Worm (Caenorhabditis elegans) whole organism, L3 larva: ENCODE data around the gene srsx-16.

Experiments used
- R02D3.7 ChIP-seq: fragments of 150-350 bp; optimal IDR thresholded peaks from 2 replicates; lab custom pipeline; 2014; ENCODE audit warnings: missing biosample characterization, missing genetic modification characterization
- aly-2 ChIP-seq: fragments of 150-350 bp; optimal IDR thresholded peaks from 2 replicates; lab custom pipeline; 2014; ENCODE audit warnings: missing biosample characterization, missing genetic modification characterization
- ama-1 ChIP-seq: fragments of 150-350 bp; optimal IDR thresholded peaks from 2 replicates; lab custom pipeline; 2018
- ceh-16 ChIP-seq: sonication (generic microtip); optimal IDR thresholded peaks from 2 replicates; lab custom pipeline; 2017; ENCODE audit warnings: missing biosample characterization, missing genetic modification characterization
- ceh-28 ChIP-seq: fragments of 150-350 bp; optimal IDR thresholded peaks from 2 replicates; lab custom pipeline; 2014; ENCODE audit warnings: missing biosample characterization, missing genetic modification reagents, missing genetic modification characterization
- ceh-82 ChIP-seq: fragments of 150-350 bp; optimal IDR thresholded peaks from 2 replicates; lab custom pipeline; 2014; ENCODE audit warnings: missing biosample characterization, missing genetic modification characterization
- daf-12 ChIP-seq: fragments of 150-350 bp; optimal IDR thresholded peaks from 2 replicates; lab custom pipeline; 2014; ENCODE audit warnings: missing biosample characterization, missing genetic modification reagents, missing genetic modification characterization
- elt-1 ChIP-seq: fragments of 150-350 bp; optimal IDR thresholded peaks from 2 replicates; lab custom pipeline; 2014; ENCODE audit warnings: missing biosample characterization, missing genetic modification characterization
- elt-3 ChIP-seq, 3 experiments: fragments of 150-350 bp in 1 of 3; sonication (generic microtip) in 2 of 3; optimal IDR thresholded peaks; 2 replicates in 2 of 3; 4 replicates in 1 of 3; lab custom pipeline; 2014 to 2017; ENCODE audit warnings: missing biosample characterization in 3 of 3, missing genetic modification characterization in 3 of 3
- eor-1 ChIP-seq, 2 experiments: fragments of 150-350 bp; optimal IDR thresholded peaks; 2 replicates each; lab custom pipeline; 2014 to 2018; ENCODE audit warnings: missing biosample characterization in 2 of 2, missing genetic modification characterization in 2 of 2
- fos-1 ChIP-seq: fragments of 150-350 bp; optimal IDR thresholded peaks from 2 replicates; lab custom pipeline; 2014; ENCODE audit warnings: missing biosample characterization, missing genetic modification characterization
- hmg-11 ChIP-seq: sonication (generic microtip); optimal IDR thresholded peaks from 2 replicates; lab custom pipeline; 2016; ENCODE audit warnings: missing genetic modification characterization, missing compliant biosample characterization
- lin-15B ChIP-seq: fragments of 150-350 bp; optimal IDR thresholded peaks from 2 replicates; lab custom pipeline; 2014; ENCODE audit warnings: missing biosample characterization, missing genetic modification characterization
- lin-39 ChIP-seq: fragments of 150-350 bp; optimal IDR thresholded peaks from 2 replicates; lab custom pipeline; 2018; ENCODE audit warnings: missing biosample characterization, missing genetic modification reagents, missing genetic modification characterization
- lsy-12 ChIP-seq: sonication (generic microtip); optimal IDR thresholded peaks from 2 replicates; lab custom pipeline; 2016; ENCODE audit warnings: mild to moderate bottlenecking, missing genetic modification characterization, missing compliant biosample characterization
- mdl-1 ChIP-seq: fragments of 150-350 bp; optimal IDR thresholded peaks from 2 replicates; lab custom pipeline; 2014; ENCODE audit warnings: missing biosample characterization, missing genetic modification characterization
- mml-1 ChIP-seq: fragments of 150-350 bp; sonication (generic microtip); optimal IDR thresholded peaks from 3 replicates; lab custom pipeline; 2014; ENCODE audit warnings: missing biosample characterization, missing genetic modification characterization
- nfya-1 ChIP-seq: sonication (generic microtip); optimal IDR thresholded peaks from 2 replicates; lab custom pipeline; 2017; ENCODE audit warnings: missing genetic modification characterization, mild to moderate bottlenecking, missing compliant biosample characterization, antibody characterized with exemption, moderate library complexity; ENCODE audit not compliant: insufficient read depth
- nhr-12 ChIP-seq: fragments of 150-350 bp; optimal IDR thresholded peaks from 2 replicates; lab custom pipeline; 2014; ENCODE audit warnings: missing biosample characterization, missing genetic modification characterization
- nhr-23 ChIP-seq: fragments of 150-350 bp; optimal IDR thresholded peaks from 2 replicates; lab custom pipeline; 2014; ENCODE audit warnings: missing biosample characterization, missing genetic modification reagents, missing genetic modification characterization
- nhr-237 ChIP-seq: fragments of 150-350 bp; optimal IDR thresholded peaks from 2 replicates; lab custom pipeline; 2014; ENCODE audit warnings: missing biosample characterization, missing genetic modification characterization
- nhr-28 ChIP-seq: fragments of 150-350 bp; optimal IDR thresholded peaks from 2 replicates; lab custom pipeline; 2014; ENCODE audit warnings: missing biosample characterization, missing genetic modification characterization
- nhr-43 ChIP-seq: sonication (generic microtip); optimal IDR thresholded peaks from 2 replicates; lab custom pipeline; 2016; ENCODE audit warnings: mild to moderate bottlenecking, missing genetic modification characterization, missing compliant biosample characterization; ENCODE audit not compliant: poor library complexity, severe bottlenecking
- nhr-67 ChIP-seq: fragments of 150-350 bp; optimal IDR thresholded peaks from 2 replicates; lab custom pipeline; 2014; ENCODE audit warnings: missing biosample characterization, missing genetic modification characterization
- nhr-77 ChIP-seq: fragments of 150-350 bp; optimal IDR thresholded peaks from 2 replicates; lab custom pipeline; 2014; ENCODE audit warnings: missing biosample characterization, missing genetic modification characterization
- pha-4 ChIP-seq: fragments of 150-350 bp; optimal IDR thresholded peaks from 2 replicates; lab custom pipeline; 2014; ENCODE audit warnings: missing biosample characterization, missing genetic modification reagents, missing genetic modification characterization
- pqm-1 ChIP-seq: fragments of 150-350 bp; optimal IDR thresholded peaks from 2 replicates; lab custom pipeline; 2017; ENCODE audit warnings: missing biosample characterization, missing genetic modification characterization, inconsistent platforms
- skn-1 ChIP-seq: fragments of 150-350 bp; optimal IDR thresholded peaks from 2 replicates; lab custom pipeline; 2014; ENCODE audit warnings: missing biosample characterization, missing genetic modification characterization
- snpc-4 ChIP-seq: fragments of 150-350 bp; optimal IDR thresholded peaks from 2 replicates; lab custom pipeline; 2014; ENCODE audit warnings: missing biosample characterization, missing genetic modification characterization
- unc-62 ChIP-seq: fragments of 150-350 bp; sonication (generic microtip); optimal IDR thresholded peaks from 4 replicates; lab custom pipeline; 2014; ENCODE audit warnings: missing biosample characterization, missing genetic modification reagents, missing genetic modification characterization
- zag-1 ChIP-seq: fragments of 150-350 bp; optimal IDR thresholded peaks from 2 replicates; lab custom pipeline; 2014; ENCODE audit warnings: missing biosample characterization, missing genetic modification characterization
- ztf-4 ChIP-seq: fragments of 150-350 bp; optimal IDR thresholded peaks from 2 replicates; lab custom pipeline; 2014; ENCODE audit warnings: missing biosample characterization, missing genetic modification characterization

Gene srsx-16

DNA sequence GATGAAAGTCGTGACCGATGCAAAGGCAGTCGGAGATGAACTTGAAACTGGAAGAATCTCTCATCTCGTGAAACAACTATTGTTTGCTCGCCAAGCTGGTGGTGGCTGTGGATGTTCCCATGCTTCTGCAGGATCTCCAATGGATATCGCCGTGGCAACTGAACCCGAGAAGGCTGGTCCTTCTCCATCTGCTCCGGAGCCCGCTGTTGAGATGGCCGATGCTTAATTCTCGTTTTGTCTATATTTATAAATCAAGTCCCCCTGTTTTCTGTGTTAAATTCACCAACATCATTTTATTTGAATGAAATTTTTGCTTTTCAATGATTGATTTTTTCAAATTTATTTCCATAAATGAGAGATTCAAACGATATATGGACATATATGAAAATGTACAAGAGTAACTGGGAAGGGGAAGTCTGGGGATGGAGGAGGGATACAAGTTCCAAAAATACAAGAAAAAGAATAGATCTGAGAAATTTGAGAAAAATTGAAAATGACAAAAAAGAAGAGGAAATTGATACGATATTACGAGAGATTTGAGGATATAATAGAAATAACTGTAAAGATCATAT is 31.3 kb upstream of the srsx-16 start:
- TF ChIP-seq nhr-28 (tag; lab: Kevin White, UChicago) (no peak), nhr-237 (tag; lab: Kevin White, UChicago) (no peak), snpc-4 (tag; lab: Kevin White, UChicago) (no peak), ztf-4 (tag; lab: Kevin White, UChicago) (no peak), nhr-43 (peak; percentile 11)
- TF ChIP-seq, all 47 proteins: peak for 1

DNA sequence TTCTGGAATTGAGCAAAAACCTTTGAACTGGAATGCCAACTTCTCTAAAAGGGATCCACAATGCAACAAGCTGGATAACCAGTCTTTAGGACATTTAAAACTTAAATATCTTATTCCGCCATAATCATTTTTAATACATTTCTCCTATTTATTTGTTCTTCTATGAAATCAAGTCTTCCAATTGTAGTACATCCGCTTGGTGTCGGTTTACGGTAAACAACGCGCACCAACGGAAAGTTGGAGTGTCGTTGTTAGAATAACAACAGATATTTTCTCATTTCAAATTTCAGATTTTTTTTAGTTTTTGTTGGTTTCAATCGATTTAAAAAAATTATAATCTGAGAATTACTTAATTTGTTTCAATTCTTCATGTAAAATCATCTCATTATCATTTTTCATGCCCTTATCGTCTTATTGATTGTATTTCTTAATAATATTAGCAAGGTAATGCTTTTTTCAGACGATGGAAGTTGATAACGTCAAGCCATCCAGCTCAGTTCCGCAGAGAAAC is 29.6 kb upstream of the srsx-16 start, which contains the start of gene csn-5:
TSS of gene csn-5 (plus strand) at position 461 of the 511 bp plus-strand sequence.
- TF ChIP-seq snpc-4 (tag; lab: Kevin White, UChicago) (no peak), pha-4 (peak; percentile 56), R02D3.7 (peak; percentile 90), nfya-1 (tag; lab: Kevin White, UChicago) (peak; percentile 15), lin-15B (tag; lab: Kevin White, UChicago) (peak; percentile 20), ceh-16 (no peak)

DNA sequence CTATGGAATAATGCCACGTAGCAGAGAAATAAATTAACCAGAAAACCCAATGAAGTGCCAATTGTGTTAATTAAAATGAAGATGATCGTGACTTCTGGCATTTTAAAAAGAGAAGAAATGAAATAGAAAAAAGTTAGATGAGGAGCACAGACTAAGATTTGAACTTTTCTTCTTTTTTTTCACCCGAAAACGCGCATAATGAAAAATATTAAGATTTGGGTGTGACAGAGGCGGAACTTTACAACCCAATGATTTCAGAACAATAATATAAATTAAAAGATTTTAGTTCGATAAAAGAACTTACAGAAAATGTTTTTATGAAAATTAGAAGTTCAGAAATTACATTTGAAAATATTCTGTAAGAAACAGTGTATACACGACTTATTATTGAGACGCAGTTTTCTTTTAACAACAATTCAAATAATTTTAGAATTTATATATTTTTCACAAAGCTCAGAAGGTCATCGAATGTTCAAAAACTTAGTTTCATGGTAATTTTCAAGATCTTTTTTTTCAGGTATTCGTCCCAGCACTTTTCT is 26.0 kb upstream of the srsx-16 start, which contains the start of the genes srd-8 and B0547.2:
TSS of gene srd-8 (minus strand) at position 101 of the 539 bp plus-strand sequence.
TSS of gene B0547.2 (plus strand) at position 489 of the 539 bp plus-strand sequence.
- TF ChIP-seq nhr-77 (tag; lab: Kevin White, UChicago) (no peak), ceh-82 (tag; lab: Kevin White, UChicago) (no peak), nhr-23 (tag; lab: Kevin White, UChicago) (no peak)

DNA sequence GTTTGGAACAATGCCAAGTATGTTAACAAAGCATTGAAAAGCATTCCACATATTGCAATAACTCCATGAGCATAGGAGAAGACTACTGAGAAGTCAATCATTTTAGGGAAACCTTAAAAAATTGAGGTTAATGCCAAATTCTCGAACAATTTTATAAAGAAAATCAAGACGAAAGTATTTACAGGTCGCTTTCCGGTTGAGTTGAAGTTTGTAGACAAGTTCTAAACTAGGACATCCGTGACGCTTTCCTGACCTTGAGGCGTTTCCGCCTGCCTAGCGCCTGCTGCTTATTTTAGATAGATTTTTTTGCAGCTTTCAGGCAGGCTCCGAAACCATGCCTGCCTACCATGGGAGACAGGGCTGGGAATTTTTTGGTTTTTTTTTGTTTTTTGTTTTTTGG is 16.0 kb upstream of the srsx-16 start, which contains the start of gene srd-13:
TSS of gene srd-13 (minus strand) at position 101 of the 400 bp plus-strand sequence.
- no peak for TF ChIP-seq unc-62
- no peak for TF ChIP-seq nhr-237 (tag; lab: Kevin White, UChicago)
- no peak for TF ChIP-seq R02D3.7
- TF ChIP-seq nfya-1 (tag; lab: Kevin White, UChicago) = no peak
- TF ChIP-seq fos-1 (tag; lab: Kevin White, UChicago) = no peak
- no peak for TF ChIP-seq hmg-11 (tag; lab: Kevin White, UChicago)
- no peak for TF ChIP-seq lin-39
- TF ChIP-seq elt-3 (tag; optimal IDR thresholded peaks at IDR 0.05; lab: Kevin White, UChicago) = no peak
- TF ChIP-seq eor-1 (tag; optimal IDR thresholded peaks at IDR 0.05; lab: Kevin White, UChicago) = no peak
- no peak for TF ChIP-seq nhr-12 (tag; lab: Kevin White, UChicago)
- TF ChIP-seq aly-2 (tag; lab: Kevin White, UChicago) = no peak
- no peak for TF ChIP-seq ceh-28 (tag; lab: Kevin White, UChicago)
- no peak for TF ChIP-seq lsy-12 (tag; lab: Kevin White, UChicago)
- TF ChIP-seq mdl-1 = no peak
- no peak for TF ChIP-seq ceh-82 (tag; lab: Kevin White, UChicago)
- no peak for TF ChIP-seq skn-1 (tag; lab: Kevin White, UChicago)
- no peak for TF ChIP-seq pha-4
- no peak for TF ChIP-seq ama-1 (lab: Kevin White, UChicago)
- no peak for TF ChIP-seq mml-1 (tag; lab: Kevin White, UChicago)
- TF ChIP-seq snpc-4 (tag; lab: Kevin White, UChicago) = no peak

DNA sequence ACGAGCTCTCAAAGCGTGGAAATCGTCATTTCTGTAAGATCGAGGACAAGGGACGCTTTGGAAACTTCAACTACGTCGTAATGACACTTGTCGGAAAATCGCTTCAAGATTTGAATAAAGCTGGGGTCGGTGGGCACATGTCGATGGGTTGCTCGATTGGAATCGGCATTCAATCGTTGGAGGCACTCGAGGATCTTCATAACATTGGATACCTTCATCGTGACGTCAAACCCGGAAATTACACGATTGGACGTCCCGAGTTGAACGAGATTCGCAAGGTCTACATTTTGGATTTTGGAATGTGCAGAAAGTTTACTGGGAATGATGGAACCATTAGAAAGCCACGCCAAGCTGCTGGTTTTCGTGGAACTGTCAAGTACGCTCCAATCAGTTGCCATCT is 13.0 kb upstream of the srsx-16 start:
- no peak for TF ChIP-seq nhr-67 (tag; lab: Kevin White, UChicago)
- no peak for TF ChIP-seq nhr-43
- no peak for TF ChIP-seq ceh-82 (tag; lab: Kevin White, UChicago)
- TF ChIP-seq nhr-237 (tag; lab: Kevin White, UChicago) = no peak
- TF ChIP-seq daf-12 (tag; lab: Kevin White, UChicago) = no peak
- no peak for TF ChIP-seq pqm-1 (tag; lab: Kevin White, UChicago)
- TF ChIP-seq elt-1 (tag; lab: Kevin White, UChicago) = no peak
- no peak for TF ChIP-seq zag-1 (tag; lab: Kevin White, UChicago)
- TF ChIP-seq pha-4 = no peak
- no peak for TF ChIP-seq nhr-77 (tag; lab: Kevin White, UChicago)
